Fruit fly (Drosophila melanogaster) whole organism, adult: ENCODE data around the gene Ilp7.
A peak's percentile ranks its signal among the peaks of the same experiment; 100 is the strongest.

Experiments
- CG11617 ChIP-seq: fragments of 200-800 bp; sonication (Bioruptor generic); optimal IDR thresholded peaks from 2 replicates; lab custom pipeline; 2017; ENCODE audit warnings: mild to moderate bottlenecking, missing biosample characterization, missing genetic modification reagents, missing genetic modification characterization
- CG12768 ChIP-seq: fragments of 200-800 bp; sonication (Bioruptor generic); optimal IDR thresholded peaks from 2 replicates; lab custom pipeline; 2017; ENCODE audit warnings: missing biosample characterization, missing genetic modification characterization, mild to moderate bottlenecking, moderate library complexity, missing genetic modification reagents
- CG14711 ChIP-seq: fragments of 200-800 bp; sonication (Bioruptor generic); optimal IDR thresholded peaks from 2 replicates; lab custom pipeline; 2018; ENCODE audit warnings: missing biosample characterization, mild to moderate bottlenecking, missing genetic modification characterization, moderate library complexity
- CG33017 ChIP-seq: fragments of 200-800 bp; sonication (Bioruptor generic); optimal IDR thresholded peaks from 2 replicates; lab custom pipeline; 2018; ENCODE audit warnings: missing biosample characterization, mild to moderate bottlenecking, missing genetic modification characterization, moderate library complexity
- CG5204 ChIP-seq: fragments of 200-800 bp; sonication (Bioruptor generic); optimal IDR thresholded peaks from 2 replicates; lab custom pipeline; 2016; ENCODE audit warnings: missing biosample characterization, missing genetic modification characterization
- CG7101 ChIP-seq: fragments of 200-800 bp; sonication (Bioruptor generic); optimal IDR thresholded peaks from 2 replicates; lab custom pipeline; 2018; ENCODE audit warnings: missing biosample characterization, mild to moderate bottlenecking, missing genetic modification characterization, moderate library complexity
- Hr96 ChIP-seq: fragments of 200-800 bp; sonication (Bioruptor generic); optimal IDR thresholded peaks from 2 replicates; lab custom pipeline; 2016; ENCODE audit warnings: missing biosample characterization, missing genetic modification characterization
- pad ChIP-seq: fragments of 200-800 bp; sonication (Bioruptor generic); optimal IDR thresholded peaks from 3 replicates; lab custom pipeline; 2017; ENCODE audit warnings: missing biosample characterization, missing genetic modification characterization, mild to moderate bottlenecking, moderate library complexity, missing genetic modification reagents
- tj ChIP-seq: fragments of 200-800 bp; sonication (Bioruptor generic); optimal IDR thresholded peaks from 3 replicates; lab custom pipeline; 2017; ENCODE audit warnings: missing biosample characterization, mild to moderate bottlenecking, missing genetic modification characterization, moderate library complexity
- toe ChIP-seq: fragments of 200-800 bp; sonication (Bioruptor generic); optimal IDR thresholded peaks from 2 replicates; lab custom pipeline; 2016; ENCODE audit warnings: missing biosample characterization, missing genetic modification characterization

dm6 chrX:3677847-3678411 is 10.5 kb downstream of the Ilp7 start:
- TF ChIP-seq toe (GFP tag; lab: Kevin White, UChicago) (no peak), CG5204 (GFP tag; lab: Kevin White, UChicago) (no peak), CG12768 (GFP tag; lab: Kevin White, UChicago) (peak; percentile 38), pad (peak; percentile 86), CG11617 (GFP tag; lab: Kevin White, UChicago) (peak; percentile 84), CG14711 (tag; lab: Kevin White, UChicago) (peak; percentile 87), Hr96 (GFP tag; lab: Kevin White, UChicago) (no peak), CG33017 (peak; percentile 78), CG7101 (tag; lab: Kevin White, UChicago) (peak; percentile 85), tj (GFP tag; lab: Kevin White, UChicago) (peak; percentile 62)
